Fruit fly (Drosophila melanogaster) whole organism, embryonic: ENCODE data around the gene amn.

ENCODE experiments used
- Antp ChIP-seq: fragments of 200-800 bp; sonication (Bioruptor generic); optimal IDR thresholded peaks from 3 replicates; lab custom pipeline; 2016; ENCODE audit warnings: missing biosample characterization, missing genetic modification characterization
- Asciz ChIP-seq: fragments of 200-800 bp; sonication (Bioruptor generic); optimal IDR thresholded peaks from 2 replicates; lab custom pipeline; 2017; ENCODE audit warnings: missing biosample characterization, mild to moderate bottlenecking, missing genetic modification characterization, missing genetic modification reagents
- Atf3 ChIP-seq: fragments of 200-800 bp; sonication (Bioruptor generic); optimal IDR thresholded peaks from 3 replicates; lab custom pipeline; 2016; ENCODE audit warnings: missing biosample characterization, missing genetic modification characterization
- Blimp-1 ChIP-seq: fragments of 200-800 bp; sonication (Bioruptor generic); optimal IDR thresholded peaks from 3 replicates; lab custom pipeline; 2018; ENCODE audit warnings: missing biosample characterization, missing genetic modification characterization, mild to moderate bottlenecking, moderate library complexity, missing genetic modification reagents
- BtbVII ChIP-seq: fragments of 200-800 bp; sonication (Bioruptor generic); optimal IDR thresholded peaks from 3 replicates; lab custom pipeline; 2017; ENCODE audit warnings: missing biosample characterization, mild to moderate bottlenecking, missing genetic modification characterization
- C15 ChIP-seq: fragments of 200-800 bp; sonication (Bioruptor generic); IDR thresholded peaks from 3 replicates; pipeline ENCODE4 v1.3.6; 2022; ENCODE audit warnings: missing biosample characterization, missing genetic modification characterization
- CG11504 ChIP-seq: fragments of 200-800 bp; sonication (Bioruptor generic); optimal IDR thresholded peaks from 3 replicates; lab custom pipeline; 2019; ENCODE audit warnings: missing biosample characterization, mild to moderate bottlenecking, missing genetic modification characterization, moderate library complexity
- CG14710 ChIP-seq: fragments of 200-800 bp; sonication (Bioruptor generic); optimal IDR thresholded peaks from 3 replicates; lab custom pipeline; 2019; ENCODE audit warnings: missing biosample characterization, mild to moderate bottlenecking, missing genetic modification characterization, moderate library complexity
- CG14860 ChIP-seq: fragments of 200-800 bp; sonication (Bioruptor generic); IDR thresholded peaks from 3 replicates; pipeline ENCODE4 v1.3.6; 2022; ENCODE audit warnings: missing biosample characterization, missing genetic modification characterization; ENCODE audit not compliant: partially characterized antibody
- CG15514 ChIP-seq: fragments of 200-800 bp; sonication (Bioruptor generic); optimal IDR thresholded peaks from 3 replicates; lab custom pipeline; 2017; ENCODE audit warnings: missing biosample characterization, missing genetic modification characterization, mild to moderate bottlenecking, moderate library complexity, missing genetic modification reagents
- CG15601 ChIP-seq: fragments of 200-800 bp; sonication (Bioruptor generic); optimal IDR thresholded peaks from 3 replicates; lab custom pipeline; 2019; ENCODE audit warnings: missing biosample characterization, mild to moderate bottlenecking, missing genetic modification characterization, moderate library complexity
- CG1603 ChIP-seq: fragments of 200-800 bp; sonication (Bioruptor generic); optimal IDR thresholded peaks from 2 replicates; lab custom pipeline; 2019; ENCODE audit warnings: missing biosample characterization, mild to moderate bottlenecking, missing genetic modification characterization, moderate library complexity
- CG18011 ChIP-seq: fragments of 200-800 bp; sonication (Bioruptor generic); optimal IDR thresholded peaks from 2 replicates; lab custom pipeline; 2017; ENCODE audit warnings: missing biosample characterization, missing genetic modification characterization, mild to moderate bottlenecking, moderate library complexity, missing genotype
- CG18262 ChIP-seq: fragments of 200-800 bp; optimal IDR thresholded peaks from 3 replicates; lab custom pipeline; 2019; ENCODE audit warnings: missing biosample characterization, mild to moderate bottlenecking, missing genetic modification characterization, moderate library complexity
- CG2202 ChIP-seq: fragments of 200-800 bp; sonication (Bioruptor generic); optimal IDR thresholded peaks from 2 replicates; lab custom pipeline; 2018; ENCODE audit warnings: missing biosample characterization, mild to moderate bottlenecking, missing genetic modification characterization
- CG2712 ChIP-seq: fragments of 200-800 bp; optimal IDR thresholded peaks from 3 replicates; lab custom pipeline; 2019; ENCODE audit warnings: missing biosample characterization, mild to moderate bottlenecking, missing genetic modification characterization, moderate library complexity
- CG31365 ChIP-seq: fragments of 200-800 bp; sonication (Bioruptor generic); optimal IDR thresholded peaks from 2 replicates; lab custom pipeline; 2018; ENCODE audit warnings: missing biosample characterization, mild to moderate bottlenecking, missing genetic modification characterization
- CG34376 ChIP-seq: fragments of 200-800 bp; sonication (Bioruptor generic); optimal IDR thresholded peaks from 2 replicates; lab custom pipeline; 2018; ENCODE audit warnings: missing biosample characterization, mild to moderate bottlenecking, missing genetic modification characterization
- CG4282 ChIP-seq: fragments of 200-800 bp; sonication (Bioruptor generic); optimal IDR thresholded peaks from 2 replicates; lab custom pipeline; 2016; ENCODE audit warnings: missing biosample characterization, missing genetic modification characterization
- CG7987 ChIP-seq: fragments of 200-800 bp; sonication (Bioruptor generic); optimal IDR thresholded peaks from 2 replicates; lab custom pipeline; 2018; ENCODE audit warnings: missing biosample characterization, mild to moderate bottlenecking, missing genetic modification characterization, moderate library complexity
- D ChIP-seq, 2 experiments: fragments of 200-800 bp in 1 of 2; fragments of >200 bp in 1 of 2; sonication (Bioruptor generic) in 1 of 2; optimal IDR thresholded peaks; 2 replicates in 1 of 2; 3 replicates in 1 of 2; lab custom pipeline; 2017; ENCODE audit warnings: mild to moderate bottlenecking in 1 of 2, missing biosample characterization in 1 of 2, missing genetic modification characterization in 1 of 2, missing genetic modification reagents in 1 of 2
- Dip3 ChIP-seq: fragments of 200-800 bp; sonication (Bioruptor generic); optimal IDR thresholded peaks from 3 replicates; lab custom pipeline; 2016; ENCODE audit warnings: missing biosample characterization, missing genetic modification characterization
- E2f1 ChIP-seq: fragments of 200-800 bp; sonication (Bioruptor generic); IDR thresholded peaks from 2 replicates; pipeline ENCODE4 v1.3.6; 2022; ENCODE audit warnings: missing biosample characterization, missing genetic modification characterization
- E2f2 ChIP-seq: fragments of 200-800 bp; sonication (Bioruptor generic); IDR thresholded peaks from 2 replicates; pipeline ENCODE4 v1.3.6; 2022; ENCODE audit warnings: missing biosample characterization, missing genetic modification characterization
- Elba2 ChIP-seq: fragments of 200-800 bp; sonication (Bioruptor generic); optimal IDR thresholded peaks from 3 replicates; lab custom pipeline; 2016; ENCODE audit warnings: missing biosample characterization, missing genetic modification characterization
- Fer1 ChIP-seq: fragments of 200-800 bp; sonication (Bioruptor generic); optimal IDR thresholded peaks from 2 replicates; lab custom pipeline; 2017; ENCODE audit warnings: missing biosample characterization, mild to moderate bottlenecking, missing genetic modification characterization
- HLH4C ChIP-seq: fragments of 200-800 bp; sonication (Bioruptor generic); IDR thresholded peaks from 3 replicates; pipeline ENCODE4 v1.3.6; 2022; ENCODE audit warnings: missing biosample characterization, missing genetic modification characterization; ENCODE audit not compliant: partially characterized antibody
- Hand ChIP-seq: fragments of 200-800 bp; sonication (Bioruptor generic); optimal IDR thresholded peaks from 2 replicates; lab custom pipeline; 2017; ENCODE audit warnings: mild to moderate bottlenecking, missing biosample characterization, missing genetic modification reagents, missing genetic modification characterization
- MBD-R2 ChIP-seq: fragments of 200-800 bp; sonication (Bioruptor generic); IDR thresholded peaks from 2 replicates; pipeline ENCODE4 v1.3.6; 2022; ENCODE audit warnings: missing biosample characterization, missing genetic modification characterization
- MESR4 ChIP-seq: fragments of 200-800 bp; sonication (Bioruptor generic); optimal IDR thresholded peaks from 2 replicates; lab custom pipeline; 2018; ENCODE audit warnings: missing biosample characterization, mild to moderate bottlenecking, missing genetic modification characterization, moderate library complexity
- NC2α ChIP-seq: fragments of 200-800 bp; sonication (Bioruptor generic); optimal IDR thresholded peaks from 2 replicates; lab custom pipeline; 2016; ENCODE audit warnings: missing biosample characterization, missing genetic modification characterization
- Six4 ChIP-seq: fragments of 200-800 bp; sonication (Bioruptor generic); optimal IDR thresholded peaks from 2 replicates; lab custom pipeline; 2016; ENCODE audit warnings: missing biosample characterization, missing genetic modification characterization
- Ssrp ChIP-seq: fragments of 200-800 bp; sonication (Bioruptor generic); optimal IDR thresholded peaks from 2 replicates; lab custom pipeline; 2018; ENCODE audit warnings: missing biosample characterization, mild to moderate bottlenecking, missing genetic modification characterization, moderate library complexity
- al ChIP-seq: fragments of 200-800 bp; sonication (Bioruptor generic); IDR thresholded peaks from 2 replicates; pipeline ENCODE4 v1.3.6; 2022; ENCODE audit warnings: missing biosample characterization, missing genetic modification characterization
- amos ChIP-seq: fragments of 200-800 bp; sonication (Bioruptor generic); IDR thresholded peaks from 2 replicates; pipeline ENCODE4 v1.3.6; 2022; ENCODE audit warnings: missing biosample characterization, missing genetic modification characterization; ENCODE audit not compliant: partially characterized antibody
- ash1 ChIP-seq: fragments of 200-800 bp; sonication (Bioruptor generic); optimal IDR thresholded peaks from 2 replicates; lab custom pipeline; 2018; ENCODE audit warnings: missing biosample characterization, mild to moderate bottlenecking, missing genetic modification characterization
- br ChIP-seq: fragments of >200 bp; optimal IDR thresholded peaks from 2 replicates; lab custom pipeline; 2017
- chif ChIP-seq, 2 experiments: fragments of 200-800 bp; sonication (Bioruptor generic); optimal IDR thresholded peaks; 3 replicates each; lab custom pipeline; 2016; ENCODE audit warnings: missing biosample characterization in 2 of 2, missing genetic modification characterization in 2 of 2
- dm ChIP-seq: fragments of 200-800 bp; sonication (Bioruptor generic); optimal IDR thresholded peaks from 3 replicates; lab custom pipeline; 2016; ENCODE audit warnings: missing biosample characterization, missing genetic modification characterization
- eve ChIP-seq, 2 experiments: fragments of >200 bp; optimal IDR thresholded peaks; 2 replicates each; lab custom pipeline; 2017; ENCODE audit warnings: missing biosample characterization in 2 of 2, missing genetic modification characterization in 2 of 2
- eyg ChIP-seq: fragments of 200-800 bp; sonication (Bioruptor generic); optimal IDR thresholded peaks from 3 replicates; lab custom pipeline; 2016; ENCODE audit warnings: missing biosample characterization, missing genetic modification characterization
- gcm ChIP-seq: fragments of 200-800 bp; sonication (Bioruptor generic); optimal IDR thresholded peaks from 2 replicates; lab custom pipeline; 2019; ENCODE audit warnings: missing biosample characterization, mild to moderate bottlenecking, missing genetic modification characterization, moderate library complexity
- grn ChIP-seq: fragments of 200-800 bp; sonication (Bioruptor generic); optimal IDR thresholded peaks from 3 replicates; lab custom pipeline; 2017; ENCODE audit warnings: missing biosample characterization, missing genetic modification characterization
- hth ChIP-seq: fragments of >200 bp; optimal IDR thresholded peaks from 2 replicates; lab custom pipeline; 2017; ENCODE audit warnings: inconsistent platforms
- pita ChIP-seq: fragments of 200-800 bp; sonication (Bioruptor generic); optimal IDR thresholded peaks from 2 replicates; lab custom pipeline; 2017; ENCODE audit warnings: missing biosample characterization, mild to moderate bottlenecking, missing genetic modification characterization
- prd ChIP-seq, 3 experiments: fragments of >200 bp in 2 of 3; fragments of 200-800 bp in 1 of 3; sonication (Bioruptor generic) in 1 of 3; optimal IDR thresholded peaks in 2 of 3; IDR thresholded peaks in 1 of 3; 2 replicates in 2 of 3; 3 replicates in 1 of 3; pipeline versions ENCODE4 v1.3.6 to Lab custom; 2017 to 2022; ENCODE audit warnings: missing biosample characterization in 1 of 3, missing genetic modification characterization in 1 of 3
- sens ChIP-seq: fragments of 200-800 bp; sonication (Bioruptor generic); peaks from one replicate; lab custom pipeline; 2016; ENCODE audit warnings: missing biosample characterization, missing genetic modification characterization
- sisA ChIP-seq: fragments of 200-800 bp; sonication (Bioruptor generic); IDR thresholded peaks from 2 replicates; pipeline ENCODE4 v1.3.6; 2022; ENCODE audit warnings: missing biosample characterization, missing genetic modification characterization
- tin ChIP-seq: fragments of 200-800 bp; sonication (Bioruptor generic); optimal IDR thresholded peaks from 3 replicates; lab custom pipeline; 2016; ENCODE audit warnings: missing biosample characterization, missing genetic modification characterization
- tna ChIP-seq: fragments of 200-800 bp; sonication (Bioruptor generic); IDR thresholded peaks from 2 replicates; pipeline ENCODE4 v1.3.6; 2022; ENCODE audit warnings: missing biosample characterization, missing genetic modification characterization; ENCODE audit not compliant: partially characterized antibody
- wor ChIP-seq: fragments of 200-800 bp; sonication (Bioruptor generic); IDR thresholded peaks from 2 replicates; pipeline ENCODE4 v1.3.6; 2022; ENCODE audit warnings: missing biosample characterization, missing genetic modification characterization

The amn gene

DNA sequence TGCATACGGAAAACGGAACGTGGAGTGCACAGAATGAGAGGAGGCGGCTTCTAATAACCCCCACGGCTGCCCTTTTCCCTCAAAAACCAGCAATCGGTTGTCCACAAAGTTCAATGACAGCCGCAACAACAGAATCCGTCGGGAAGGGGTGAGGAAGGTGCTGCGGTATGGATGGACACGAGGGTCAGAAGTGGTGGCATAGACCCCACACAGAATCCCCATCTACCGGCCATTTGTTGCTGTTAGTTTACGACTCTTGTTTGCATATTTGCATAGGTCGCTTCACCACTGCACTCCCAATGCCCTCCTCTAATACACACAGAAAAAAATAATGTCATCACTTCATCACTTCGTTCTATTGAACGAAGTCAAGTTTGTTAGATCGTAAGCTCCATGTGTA lies 50.8 kb downstream of the amn start (continued):
- TF ChIP-seq eve (GFP tag; optimal IDR thresholded peaks at IDR 0.05; lab: Kevin White, UChicago): no peak
- TF ChIP-seq br (lab: Kevin White, UChicago): no peak
- TF ChIP-seq Ssrp (tag; lab: Kevin White, UChicago): no peak
- TF ChIP-seq sisA (GFP tag; lab: Robert Waterston, UW): no peak
- no peak for TF ChIP-seq Six4 (GFP tag; lab: Kevin White, UChicago)
- TF ChIP-seq C15 (GFP tag; lab: Robert Waterston, UW): no peak
- no peak for TF ChIP-seq E2f1 (GFP tag; lab: Robert Waterston, UW)
- TF ChIP-seq Antp: peak; percentile 8
- TF ChIP-seq CG14860 (GFP tag; lab: Robert Waterston, UW): no peak
- TF ChIP-seq BtbVII (GFP tag; lab: Kevin White, UChicago): no peak
- TF ChIP-seq CG1603 (tag; lab: Kevin White, UChicago): peak; percentile 43
- TF ChIP-seq tna (GFP tag; lab: Robert Waterston, UW): no peak
- no peak for TF ChIP-seq pita (GFP tag; lab: Kevin White, UChicago)
- peak; percentile 13 for TF ChIP-seq Blimp-1
- no peak for TF ChIP-seq CG18011 (GFP tag; lab: Kevin White, UChicago)
- no peak for TF ChIP-seq CG11504
- TF ChIP-seq Asciz (GFP tag; lab: Kevin White, UChicago): no peak
- TF ChIP-seq Elba2: no peak
- TF ChIP-seq gcm (GFP tag; lab: Kevin White, UChicago): no peak
- no peak for TF ChIP-seq CG4282 (GFP tag; lab: Kevin White, UChicago)
- no peak for TF ChIP-seq dm
- no peak for TF ChIP-seq CG34376 (GFP tag; lab: Kevin White, UChicago)
- TF ChIP-seq CG15514 (GFP tag; lab: Kevin White, UChicago): no peak
- TF ChIP-seq HLH4C (GFP tag; lab: Robert Waterston, UW): no peak
- TF ChIP-seq Fer1 (GFP tag; lab: Kevin White, UChicago): no peak
- TF ChIP-seq al: no peak
- TF ChIP-seq grn (GFP tag; lab: Kevin White, UChicago): no peak
- TF ChIP-seq Dip3 (GFP tag; lab: Kevin White, UChicago): no peak
- peak; percentile 89 for TF ChIP-seq sens
- no peak for TF ChIP-seq tin (GFP tag; lab: Kevin White, UChicago)
- TF ChIP-seq NC2α: no peak
- no peak for TF ChIP-seq CG7987 (GFP tag; lab: Kevin White, UChicago)
- no peak for TF ChIP-seq CG15601 (tag; lab: Kevin White, UChicago)
- no peak for TF ChIP-seq Hand (GFP tag; lab: Kevin White, UChicago)
- TF ChIP-seq CG2712 (tag; lab: Kevin White, UChicago): no peak
- TF ChIP-seq CG31365 (tag; lab: Kevin White, UChicago): no peak
- TF ChIP-seq Atf3 (GFP tag; lab: Kevin White, UChicago): peak; percentile 7
- TF ChIP-seq E2f2 (GFP tag; lab: Robert Waterston, UW): no peak
- no peak for TF ChIP-seq D (optimal IDR thresholded peaks at IDR 0.05; lab: Kevin White, UChicago)
- TF ChIP-seq D (GFP tag; optimal IDR thresholded peaks at IDR 0.05; lab: Kevin White, UChicago): peak; percentile 18
- no peak for TF ChIP-seq hth (lab: Kevin White, UChicago)
- no peak for TF ChIP-seq prd (optimal IDR thresholded peaks at IDR 0.05; lab: Kevin White, UChicago)
- TF ChIP-seq prd (GFP tag; IDR thresholded peaks at IDR 0.05; lab: Robert Waterston, UW): 0 out of 3 replicates have a peak, but pooled peaks have one; percentile 5
- TF ChIP-seq amos: no peak
- TF ChIP-seq ash1 (GFP tag; lab: Kevin White, UChicago): no peak
- peak; percentile 30 for TF ChIP-seq CG2202
- TF ChIP-seq wor: no peak
- peak in 1 of 2 experiments; percentile 32 for TF ChIP-seq chif (GFP tag; optimal IDR thresholded peaks at IDR 0.05; lab: Kevin White, UChicago)
- TF ChIP-seq eyg: no peak
- peak; percentile 19 for TF ChIP-seq CG14710 (tag; lab: Kevin White, UChicago)
- TF ChIP-seq CG18262 (tag; lab: Kevin White, UChicago): no peak
- no peak for TF ChIP-seq MBD-R2 (GFP tag; lab: Robert Waterston, UW)
- no peak for TF ChIP-seq MESR4 (GFP tag; lab: Kevin White, UChicago)
